Worm (Caenorhabditis elegans) whole organism, mixed stage, embryonic: ENCODE measurements around the gene clec-119.

ENCODE experiments used
- M03D4.4 ChIP-seq: sonication (generic microtip); optimal IDR thresholded peaks from 2 replicates; lab custom pipeline; 2017; ENCODE audit warnings: mild to moderate bottlenecking, missing genetic modification characterization, missing compliant biosample characterization
- bed-3 ChIP-seq: fragments of 200-800 bp; sonication (Bioruptor generic); optimal IDR thresholded peaks from 3 replicates; lab custom pipeline; 2018; ENCODE audit warnings: mild to moderate bottlenecking, missing genetic modification characterization, moderate library complexity, missing compliant biosample characterization
- blmp-1 ChIP-seq: fragments of 150-350 bp; optimal IDR thresholded peaks from 2 replicates; lab custom pipeline; 2014; ENCODE audit warnings: missing biosample characterization, missing genetic modification characterization
- ceh-39 ChIP-seq: fragments of 150-350 bp; optimal IDR thresholded peaks from 2 replicates; lab custom pipeline; 2014; ENCODE audit warnings: missing biosample characterization, missing genetic modification characterization
- ceh-43 ChIP-seq: fragments of 200-800 bp; sonication (Bioruptor generic); optimal IDR thresholded peaks from 2 replicates; lab custom pipeline; 2018; ENCODE audit warnings: mild to moderate bottlenecking, missing genetic modification characterization, moderate library complexity, missing compliant biosample characterization
- ceh-83 ChIP-seq: fragments of 200-800 bp; sonication (Bioruptor generic); optimal IDR thresholded peaks from 2 replicates; lab custom pipeline; 2018; ENCODE audit warnings: mild to moderate bottlenecking, missing genetic modification characterization, missing compliant biosample characterization
- ces-1 ChIP-seq: fragments of 150-350 bp; optimal IDR thresholded peaks from 2 replicates; lab custom pipeline; 2014; ENCODE audit warnings: missing biosample characterization, missing genetic modification reagents, missing genetic modification characterization
- cnd-1 ChIP-seq: fragments of 200-800 bp; sonication (Bioruptor generic); optimal IDR thresholded peaks from 2 replicates; lab custom pipeline; 2018; ENCODE audit warnings: mild to moderate bottlenecking, missing genetic modification characterization, missing compliant biosample characterization
- drap-1 ChIP-seq: fragments of 200-800 bp; sonication (Bioruptor generic); optimal IDR thresholded peaks from 3 replicates; lab custom pipeline; 2018; ENCODE audit warnings: mild to moderate bottlenecking, missing genetic modification characterization, missing compliant biosample characterization
- elt-1 ChIP-seq: sonication (generic microtip); optimal IDR thresholded peaks from 2 replicates; lab custom pipeline; 2017; ENCODE audit warnings: missing genetic modification characterization, mild to moderate bottlenecking, missing compliant biosample characterization, antibody characterized with exemption, moderate library complexity, borderline replicate concordance; ENCODE audit not compliant: insufficient read depth
- elt-3 ChIP-seq: fragments of 150-350 bp; optimal IDR thresholded peaks from 2 replicates; lab custom pipeline; 2014; ENCODE audit warnings: missing biosample characterization, missing genetic modification characterization
- flh-1 ChIP-seq: fragments of 200-800 bp; sonication (Bioruptor generic); optimal IDR thresholded peaks from 2 replicates; lab custom pipeline; 2018; ENCODE audit warnings: mild to moderate bottlenecking, missing genetic modification characterization, moderate library complexity, missing compliant biosample characterization
- ham-2 ChIP-seq: fragments of 200-800 bp; sonication (Bioruptor generic); optimal IDR thresholded peaks from 2 replicates; lab custom pipeline; 2018; ENCODE audit warnings: mild to moderate bottlenecking, missing genetic modification characterization, missing compliant biosample characterization
- hlh-1 ChIP-seq: fragments of 150-350 bp; optimal IDR thresholded peaks from 2 replicates; lab custom pipeline; 2014; ENCODE audit warnings: missing biosample characterization, missing genetic modification reagents, missing genetic modification characterization
- lsy-2 ChIP-seq: fragments of 150-350 bp; optimal IDR thresholded peaks from 2 replicates; lab custom pipeline; 2014; ENCODE audit warnings: missing biosample characterization, missing genetic modification characterization
- mab-5 ChIP-seq: fragments of 150-350 bp; optimal IDR thresholded peaks from 2 replicates; lab custom pipeline; 2014; ENCODE audit warnings: missing biosample characterization, missing genetic modification characterization
- mep-1 ChIP-seq: fragments of 150-350 bp; optimal IDR thresholded peaks from 2 replicates; lab custom pipeline; 2017; ENCODE audit warnings: missing biosample characterization, missing genetic modification reagents, missing genetic modification characterization, inconsistent platforms
- mls-2 ChIP-seq: sonication (generic microtip); optimal IDR thresholded peaks from 2 replicates; lab custom pipeline; 2016; ENCODE audit warnings: mild to moderate bottlenecking, missing genetic modification characterization, moderate library complexity, missing compliant biosample characterization
- nhr-12 ChIP-seq: fragments of 150-350 bp; optimal IDR thresholded peaks from 2 replicates; lab custom pipeline; 2014; ENCODE audit warnings: missing biosample characterization, missing genetic modification characterization
- nhr-2 ChIP-seq: fragments of 150-350 bp; optimal IDR thresholded peaks from 2 replicates; lab custom pipeline; 2014; ENCODE audit warnings: missing biosample characterization, missing genetic modification characterization
- nhr-237 ChIP-seq: fragments of 150-350 bp; optimal IDR thresholded peaks from 2 replicates; lab custom pipeline; 2014; ENCODE audit warnings: missing biosample characterization, missing genetic modification characterization
- nhr-28 ChIP-seq: fragments of 150-350 bp; optimal IDR thresholded peaks from 2 replicates; lab custom pipeline; 2014; ENCODE audit warnings: missing biosample characterization, missing genetic modification characterization
- nhr-76 ChIP-seq: sonication (generic microtip); optimal IDR thresholded peaks from 2 replicates; lab custom pipeline; 2017; ENCODE audit warnings: missing biosample characterization, missing genetic modification characterization
- pha-4 ChIP-seq: fragments of 150-350 bp; optimal IDR thresholded peaks from 2 replicates; lab custom pipeline; 2018; ENCODE audit warnings: missing biosample characterization, missing genetic modification reagents, missing genetic modification characterization
- sem-2 ChIP-seq: fragments of 200-800 bp; sonication (Bioruptor generic); optimal IDR thresholded peaks from 2 replicates; lab custom pipeline; 2018; ENCODE audit warnings: mild to moderate bottlenecking, missing genetic modification characterization, missing compliant biosample characterization
- snpc-4 ChIP-seq: fragments of 150-350 bp; optimal IDR thresholded peaks from 2 replicates; lab custom pipeline; 2014; ENCODE audit warnings: missing biosample characterization, missing genetic modification characterization
- sptf-1 ChIP-seq: sonication (generic microtip); optimal IDR thresholded peaks from 2 replicates; lab custom pipeline; 2017; ENCODE audit warnings: mild to moderate bottlenecking, missing genetic modification characterization, moderate library complexity, missing compliant biosample characterization
- tbx-8 ChIP-seq: fragments of 200-800 bp; sonication (Bioruptor generic); optimal IDR thresholded peaks from 2 replicates; lab custom pipeline; 2018; ENCODE audit warnings: mild to moderate bottlenecking, missing genetic modification characterization, moderate library complexity, missing compliant biosample characterization
- unc-120 ChIP-seq: sonication (generic microtip); optimal IDR thresholded peaks from 2 replicates; lab custom pipeline; 2017; ENCODE audit warnings: missing genetic modification characterization, missing compliant biosample characterization; ENCODE audit not compliant: poor library complexity, severe bottlenecking
- unc-39 ChIP-seq: fragments of 150-350 bp; optimal IDR thresholded peaks from 2 replicates; lab custom pipeline; 2014; ENCODE audit warnings: missing biosample characterization, missing genetic modification characterization
- zip-8 ChIP-seq: fragments of 150-350 bp; optimal IDR thresholded peaks from 2 replicates; lab custom pipeline; 2014; ENCODE audit warnings: missing biosample characterization, missing genetic modification characterization
- ztf-11 ChIP-seq: fragments of 150-350 bp; optimal IDR thresholded peaks from 2 replicates; lab custom pipeline; 2014; ENCODE audit warnings: missing biosample characterization, missing genetic modification characterization

The clec-119 gene

ce11 chrII:1293157-1293556, 37.4 kb downstream of the clec-119 start, which contains the start of gene srz-64:
Gene srz-64, minus strand, starts transcription at chrII:1293257.
- TF ChIP-seq ham-2 (GFP tag; lab: Kevin White, UChicago) (no peak), ceh-39 (no peak), cnd-1 (tag; lab: Kevin White, UChicago) (no peak), bed-3 (GFP tag; lab: Kevin White, UChicago) (no peak), sptf-1 (tag; lab: Kevin White, UChicago) (no peak), tbx-8 (GFP tag; lab: Kevin White, UChicago) (no peak), zip-8 (tag; lab: Kevin White, UChicago) (no peak), sem-2 (no peak), lsy-2 (tag; lab: Kevin White, UChicago) (no peak), nhr-2 (tag; lab: Kevin White, UChicago) (no peak), pha-4 (tag; lab: Kevin White, UChicago) (no peak), ces-1 (no peak), hlh-1 (tag; lab: Kevin White, UChicago) (no peak), blmp-1 (tag; lab: Kevin White, UChicago) (no peak), elt-3 (tag; lab: Kevin White, UChicago) (no peak)

- TF ChIP-seq unc-120 (tag; lab: Kevin White, UChicago), result no peak
- TF ChIP-seq pha-4 (tag; lab: Kevin White, UChicago), result no peak
- TF ChIP-seq mep-1, result no peak
- no peak for TF ChIP-seq ztf-11 (tag; lab: Kevin White, UChicago)
- TF ChIP-seq ham-2 (GFP tag; lab: Kevin White, UChicago), result no peak
- no peak for TF ChIP-seq nhr-2 (tag; lab: Kevin White, UChicago)
- no peak for TF ChIP-seq elt-1 (tag; lab: Kevin White, UChicago)
- no peak for TF ChIP-seq elt-3 (tag; lab: Kevin White, UChicago)
- no peak for TF ChIP-seq ces-1
- TF ChIP-seq nhr-237 (tag; lab: Kevin White, UChicago), result no peak
- no peak for TF ChIP-seq lsy-2 (tag; lab: Kevin White, UChicago)
- no peak for TF ChIP-seq nhr-28 (tag; lab: Kevin White, UChicago)
- TF ChIP-seq cnd-1 (tag; lab: Kevin White, UChicago), result no peak
- no peak for TF ChIP-seq ceh-43
- TF ChIP-seq nhr-12 (tag; lab: Kevin White, UChicago), result no peak
- TF ChIP-seq ceh-83, result no peak
- no peak for TF ChIP-seq sem-2
Observed at ce11 chrII:1295776-1296175, 40.0 kb downstream of the clec-119 start, which contains the start of gene Y57G7A.2. Gene Y57G7A.2, plus strand, starts transcription at chrII:1296076.

DNA sequence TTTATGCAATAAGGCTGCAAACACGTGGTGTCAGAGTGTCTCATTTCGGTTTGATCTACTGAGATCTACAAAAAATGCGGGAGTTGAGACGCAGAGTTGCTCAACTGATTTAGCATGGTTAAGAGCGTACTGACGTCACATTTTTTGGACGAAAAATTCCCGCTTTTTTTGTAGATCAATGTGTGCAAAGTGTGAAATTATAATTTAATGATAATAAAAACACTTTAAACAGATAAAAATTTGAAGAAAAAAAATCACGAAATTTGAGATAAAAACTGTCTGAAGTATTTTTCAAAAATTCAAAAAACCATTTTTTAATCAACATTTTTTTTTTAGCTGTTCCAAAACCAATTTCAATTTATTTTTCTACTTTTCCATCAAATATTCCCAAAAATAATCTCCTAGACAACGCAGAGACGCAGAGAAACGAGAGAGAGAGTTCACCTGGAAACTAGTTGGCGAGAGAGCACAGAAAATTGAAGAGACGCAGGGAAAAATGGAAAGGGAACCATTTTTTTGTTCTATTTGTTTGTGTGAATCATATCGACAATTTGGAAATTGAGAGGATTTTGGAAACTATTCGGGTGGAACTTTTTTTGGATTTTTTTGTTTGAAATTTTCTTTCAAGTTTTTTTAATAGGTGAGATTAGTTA, 41.4 kb downstream of the clec-119 start:
- TF ChIP-seq unc-120 (tag; lab: Kevin White, UChicago) (no peak), sem-2 (no peak), mls-2 (no peak), snpc-4 (tag; lab: Kevin White, UChicago) (no peak), flh-1 (no peak), nhr-76 (no peak), mab-5 (tag; lab: Kevin White, UChicago) (no peak), drap-1 (GFP tag; lab: Kevin White, UChicago) (no peak), ceh-43 (no peak), elt-1 (tag; lab: Kevin White, UChicago) (no peak), M03D4.4 (no peak), cnd-1 (tag; lab: Kevin White, UChicago) (no peak), nhr-12 (tag; lab: Kevin White, UChicago) (no peak), ceh-39 (no peak), lsy-2 (tag; lab: Kevin White, UChicago) (no peak), zip-8 (tag; lab: Kevin White, UChicago) (no peak)

DNA sequence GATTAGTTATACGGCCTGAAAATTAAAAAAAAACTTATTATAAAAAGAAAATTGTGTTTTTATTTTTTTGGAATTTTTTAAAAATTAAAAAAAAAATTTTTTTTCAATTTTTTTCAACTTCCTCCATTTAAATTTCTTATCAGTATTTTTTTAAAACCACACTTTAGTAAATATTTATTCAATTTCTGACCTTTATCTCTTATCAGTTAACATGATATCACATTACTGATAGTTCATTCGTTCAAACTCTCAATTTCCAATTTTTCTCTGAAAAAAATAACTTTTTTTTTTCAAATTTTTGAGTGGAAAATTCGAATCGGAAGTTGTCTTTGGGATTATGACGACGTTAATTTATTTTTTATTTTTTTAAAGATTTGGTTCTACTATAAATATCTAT, 42.0 kb downstream of the clec-119 start:
- no peak for TF ChIP-seq ceh-83
- no peak for TF ChIP-seq unc-39 (tag; lab: Kevin White, UChicago)
- TF ChIP-seq M03D4.4, result no peak
- TF ChIP-seq tbx-8 (GFP tag; lab: Kevin White, UChicago), result no peak
- no peak for TF ChIP-seq nhr-12 (tag; lab: Kevin White, UChicago)
- TF ChIP-seq ceh-43, result no peak
- TF ChIP-seq elt-3 (tag; lab: Kevin White, UChicago), result no peak
- TF ChIP-seq mep-1, result no peak
- no peak for TF ChIP-seq bed-3 (GFP tag; lab: Kevin White, UChicago)
- TF ChIP-seq snpc-4 (tag; lab: Kevin White, UChicago), result no peak
- TF ChIP-seq nhr-28 (tag; lab: Kevin White, UChicago), result no peak
- TF ChIP-seq pha-4 (tag; lab: Kevin White, UChicago), result no peak
- TF ChIP-seq hlh-1 (tag; lab: Kevin White, UChicago), result no peak
- TF ChIP-seq drap-1 (GFP tag; lab: Kevin White, UChicago), result no peak
- no peak for TF ChIP-seq nhr-2 (tag; lab: Kevin White, UChicago)
- TF ChIP-seq unc-120 (tag; lab: Kevin White, UChicago), result no peak
- TF ChIP-seq ces-1, result no peak
- no peak for TF ChIP-seq elt-1 (tag; lab: Kevin White, UChicago)
- no peak for TF ChIP-seq blmp-1 (tag; lab: Kevin White, UChicago)
- no peak for TF ChIP-seq ham-2 (GFP tag; lab: Kevin White, UChicago)
